Worm (Caenorhabditis elegans) whole organism, late embryonic: ENCODE measurements around the gene F56D6.22.

ENCODE experiments used
- C08G9.2 ChIP-seq: sonication (generic microtip); optimal IDR thresholded peaks from 2 replicates; lab custom pipeline; 2016; ENCODE audit warnings: mild to moderate bottlenecking, missing genetic modification characterization, moderate library complexity, missing compliant biosample characterization
- T23F11.4 ChIP-seq: fragments of 200-800 bp; sonication (Bioruptor generic); optimal IDR thresholded peaks from 2 replicates; lab custom pipeline; 2018; ENCODE audit warnings: mild to moderate bottlenecking, missing genetic modification characterization, missing compliant biosample characterization
- Y22D7AL.16 ChIP-seq: sonication (generic microtip); optimal IDR thresholded peaks from 2 replicates; lab custom pipeline; 2016; ENCODE audit warnings: missing genetic modification characterization, missing compliant biosample characterization
- ahr-1 ChIP-seq: sonication (generic microtip); optimal IDR thresholded peaks from 2 replicates; lab custom pipeline; 2016; ENCODE audit warnings: missing genetic modification characterization, missing compliant biosample characterization
- ama-1 ChIP-seq: fragments of 150-350 bp; optimal IDR thresholded peaks from 2 replicates; lab custom pipeline; 2014
- ceh-19 ChIP-seq: fragments of 200-800 bp; sonication (Bioruptor generic); optimal IDR thresholded peaks from 2 replicates; lab custom pipeline; 2018; ENCODE audit warnings: mild to moderate bottlenecking, missing genetic modification characterization, missing compliant biosample characterization
- ceh-2 ChIP-seq: sonication (generic microtip); optimal IDR thresholded peaks from 2 replicates; lab custom pipeline; 2016; ENCODE audit warnings: missing genotype, missing genetic modification characterization, missing compliant biosample characterization
- ceh-22 ChIP-seq: sonication (generic microtip); optimal IDR thresholded peaks from 2 replicates; lab custom pipeline; 2017; ENCODE audit warnings: missing biosample characterization, missing genetic modification characterization
- ceh-24 ChIP-seq: sonication (generic microtip); optimal IDR thresholded peaks from 2 replicates; lab custom pipeline; 2016; ENCODE audit warnings: mild to moderate bottlenecking, missing genetic modification characterization, missing compliant biosample characterization
- ceh-30 ChIP-seq: fragments of 150-350 bp; optimal IDR thresholded peaks from 2 replicates; lab custom pipeline; 2014; ENCODE audit warnings: missing biosample characterization, missing genetic modification characterization
- ceh-34 ChIP-seq: sonication (generic microtip); optimal IDR thresholded peaks from 2 replicates; lab custom pipeline; 2016; ENCODE audit warnings: mild to moderate bottlenecking, missing genetic modification characterization, missing compliant biosample characterization
- che-1 ChIP-seq: sonication (generic microtip); optimal IDR thresholded peaks from 2 replicates; lab custom pipeline; 2016; ENCODE audit warnings: mild to moderate bottlenecking, missing genetic modification characterization, missing compliant biosample characterization
- dmd-4 ChIP-seq: sonication (generic microtip); optimal IDR thresholded peaks from 2 replicates; lab custom pipeline; 2016; ENCODE audit warnings: borderline replicate concordance, missing genetic modification characterization, missing compliant biosample characterization
- elt-2 ChIP-seq: sonication (generic microtip); optimal IDR thresholded peaks from 2 replicates; lab custom pipeline; 2016; ENCODE audit warnings: missing genetic modification reagents, missing genetic modification characterization, missing compliant biosample characterization
- elt-4 ChIP-seq: sonication (generic microtip); optimal IDR thresholded peaks from 2 replicates; lab custom pipeline; 2016; ENCODE audit warnings: missing genetic modification characterization, missing compliant biosample characterization
- ets-4 ChIP-seq: sonication (generic microtip); optimal IDR thresholded peaks from 2 replicates; lab custom pipeline; 2016; ENCODE audit warnings: missing genetic modification characterization, missing compliant biosample characterization
- eyg-1 ChIP-seq: sonication (generic microtip); optimal IDR thresholded peaks from 2 replicates; lab custom pipeline; 2016; ENCODE audit warnings: missing genotype, missing genetic modification characterization, missing compliant biosample characterization
- fax-1 ChIP-seq: sonication (generic microtip); optimal IDR thresholded peaks from 2 replicates; lab custom pipeline; 2016; ENCODE audit warnings: missing genotype, missing genetic modification characterization, missing compliant biosample characterization
- fkh-10 ChIP-seq: fragments of 150-350 bp; optimal IDR thresholded peaks from 2 replicates; lab custom pipeline; 2014; ENCODE audit warnings: missing biosample characterization, missing genetic modification reagents, missing genetic modification characterization
- gmeb-2 ChIP-seq: sonication (generic microtip); optimal IDR thresholded peaks from 2 replicates; lab custom pipeline; 2016; ENCODE audit warnings: missing genetic modification characterization, inconsistent platforms, missing compliant biosample characterization
- hlh-15 ChIP-seq: sonication (generic microtip); optimal IDR thresholded peaks from 2 replicates; lab custom pipeline; 2016; ENCODE audit warnings: missing genetic modification characterization, missing compliant biosample characterization
- hlh-8 ChIP-seq: sonication (generic microtip); optimal IDR thresholded peaks from 2 replicates; lab custom pipeline; 2016; ENCODE audit warnings: missing genotype, missing genetic modification characterization, missing compliant biosample characterization
- lin-11 ChIP-seq: fragments of 200-800 bp; sonication (Bioruptor generic); optimal IDR thresholded peaks from 2 replicates; lab custom pipeline; 2018; ENCODE audit warnings: mild to moderate bottlenecking, missing genetic modification characterization, missing compliant biosample characterization
- mec-3 ChIP-seq: sonication (generic microtip); optimal IDR thresholded peaks from 2 replicates; lab custom pipeline; 2016; ENCODE audit warnings: borderline replicate concordance, missing genetic modification characterization, missing compliant biosample characterization
- nfya-1 ChIP-seq: sonication (generic microtip); optimal IDR thresholded peaks from 2 replicates; lab custom pipeline; 2017; ENCODE audit warnings: missing genetic modification characterization, mild to moderate bottlenecking, missing compliant biosample characterization, antibody characterized with exemption, moderate library complexity
- nhr-11 ChIP-seq: fragments of 150-350 bp; optimal IDR thresholded peaks from 2 replicates; lab custom pipeline; 2014; ENCODE audit warnings: missing biosample characterization, missing genetic modification characterization
- npax-4 ChIP-seq: sonication (generic microtip); optimal IDR thresholded peaks from 2 replicates; lab custom pipeline; 2016; ENCODE audit warnings: missing genetic modification characterization, missing compliant biosample characterization
- odd-2 ChIP-seq: sonication (generic microtip); optimal IDR thresholded peaks from 2 replicates; lab custom pipeline; 2017; ENCODE audit warnings: antibody characterized with exemption, mild to moderate bottlenecking, missing genetic modification characterization, missing compliant biosample characterization
- pag-3 ChIP-seq: sonication (generic microtip); optimal IDR thresholded peaks from 2 replicates; lab custom pipeline; 2016; ENCODE audit warnings: missing compliant biosample characterization, missing genetic modification characterization, borderline replicate concordance
- pax-1 ChIP-seq: fragments of 150-350 bp; optimal IDR thresholded peaks from 2 replicates; lab custom pipeline; 2014; ENCODE audit warnings: missing biosample characterization, missing genetic modification characterization
- pha-2 ChIP-seq: sonication (generic microtip); optimal IDR thresholded peaks from 2 replicates; lab custom pipeline; 2017; ENCODE audit warnings: mild to moderate bottlenecking, missing genetic modification characterization, missing compliant biosample characterization
- pqm-1 ChIP-seq: sonication (generic microtip); optimal IDR thresholded peaks from 2 replicates; lab custom pipeline; 2016; ENCODE audit warnings: missing genetic modification characterization, missing compliant biosample characterization
- ref-2 ChIP-seq: sonication (generic microtip); optimal IDR thresholded peaks from 2 replicates; lab custom pipeline; 2016; ENCODE audit warnings: missing genetic modification characterization, missing compliant biosample characterization
- rnt-1 ChIP-seq: sonication (generic microtip); optimal IDR thresholded peaks from 2 replicates; lab custom pipeline; 2016; ENCODE audit warnings: missing genetic modification characterization, missing compliant biosample characterization
- sdc-2 ChIP-seq: sonication (generic microtip); optimal IDR thresholded peaks from 2 replicates; lab custom pipeline; 2016; ENCODE audit warnings: missing genotype, missing genetic modification characterization, missing compliant biosample characterization
- tbx-2 ChIP-seq: sonication (generic microtip); optimal IDR thresholded peaks from 2 replicates; lab custom pipeline; 2016; ENCODE audit warnings: missing genetic modification characterization, missing compliant biosample characterization
- unc-3 ChIP-seq, 2 experiments: fragments of 200-800 bp in 1 of 2; sonication (Bioruptor generic) in 1 of 2; sonication (generic microtip) in 1 of 2; conservative IDR thresholded peaks in 1 of 2; optimal IDR thresholded peaks in 1 of 2; 2 replicates each; pipeline versions ENCODE4 v1.3.6 to Lab custom; 2016 to 2022; ENCODE audit warnings: missing compliant biosample characterization in 2 of 2, missing genetic modification characterization in 2 of 2, missing genetic modification reagents in 1 of 2
- ztf-16 ChIP-seq: sonication (generic microtip); optimal IDR thresholded peaks from 2 replicates; lab custom pipeline; 2017; ENCODE audit warnings: missing genetic modification characterization, missing compliant biosample characterization

The F56D6.22 gene

ce11 chrIV:3919506-3919905, 12.1 kb upstream of the F56D6.22 start, which contains the start of gene srz-19:
TSS of gene srz-19 (plus strand) at chrIV:3919806.
- no peak for TF ChIP-seq ref-2 (tag; lab: Kevin White, UChicago)
- no peak for TF ChIP-seq Y22D7AL.16
- no peak for TF ChIP-seq nhr-11 (tag; lab: Kevin White, UChicago)
- TF ChIP-seq fkh-10 (GFP tag; lab: Kevin White, UChicago), result no peak

ce11 chrIV:3918160-3918559, 10.8 kb upstream of the F56D6.22 start, which contains the start of gene F56D6.23:
TSS of gene F56D6.23 (plus strand) at chrIV:3918460.
- TF ChIP-seq ceh-34 (tag; lab: Kevin White, UChicago) (no peak), pqm-1 (tag; lab: Kevin White, UChicago) (no peak)
- TF ChIP-seq, all 69 proteins: peak for 0

ce11 chrIV:3917405-3917804, 10.0 kb upstream of the F56D6.22 start, which contains the start of gene F56D6.14:
TSS of gene F56D6.14 (plus strand) at chrIV:3917705.
- TF ChIP-seq pax-1 (tag; lab: Kevin White, UChicago), result no peak
- TF ChIP-seq pqm-1 (tag; lab: Kevin White, UChicago), result no peak
- TF ChIP-seq ama-1 (lab: Kevin White, UChicago), result no peak
- no peak for TF ChIP-seq ahr-1 (tag; lab: Kevin White, UChicago)
- no peak for TF ChIP-seq nfya-1 (tag; lab: Kevin White, UChicago)
- TF ChIP-seq elt-4 (tag; lab: Kevin White, UChicago), result no peak
- TF ChIP-seq rnt-1 (tag; lab: Kevin White, UChicago), result no peak
- no peak for TF ChIP-seq pag-3
- TF ChIP-seq gmeb-2 (tag; lab: Kevin White, UChicago), result no peak
- no peak for TF ChIP-seq ceh-22
- TF ChIP-seq mec-3 (tag; lab: Kevin White, UChicago), result no peak

- TF ChIP-seq che-1 (tag; lab: Kevin White, UChicago) (no peak), hlh-8 (tag; lab: Kevin White, UChicago) (no peak), ceh-30 (tag; lab: Kevin White, UChicago) (no peak)
- TF ChIP-seq, all 69 proteins: peak for 0
Observed at ce11 chrIV:3915296-3915695, 7.9 kb upstream of the F56D6.22 start, which contains the start of gene srz-20. TSS of gene srz-20 (plus strand) at chrIV:3915596.

ce11 chrIV:3914462-3914861, 7.1 kb upstream of the F56D6.22 start, which contains the start of gene F56D6.19:
TSS of gene F56D6.19 (plus strand) at chrIV:3914762.
- no peak for TF ChIP-seq Y22D7AL.16
- no peak for TF ChIP-seq tbx-2
- no peak for TF ChIP-seq ceh-24 (tag; lab: Kevin White, UChicago)
- TF ChIP-seq odd-2 (tag; lab: Kevin White, UChicago), result no peak
- TF ChIP-seq unc-3 (GFP tag; conservative IDR thresholded peaks at IDR 0.05; lab: Robert Waterston, UW), result no peak
- TF ChIP-seq unc-3 (tag; optimal IDR thresholded peaks at IDR 0.05; lab: Kevin White, UChicago), result no peak
- no peak for TF ChIP-seq elt-2 (tag; lab: Kevin White, UChicago)
- TF ChIP-seq ama-1 (lab: Kevin White, UChicago), result no peak
- no peak for TF ChIP-seq lin-11
- no peak for TF ChIP-seq pax-1 (tag; lab: Kevin White, UChicago)
- TF ChIP-seq fkh-10 (GFP tag; lab: Kevin White, UChicago), result no peak
- TF ChIP-seq npax-4 (tag; lab: Kevin White, UChicago), result no peak
- TF ChIP-seq fax-1 (tag; lab: Kevin White, UChicago), result no peak
- TF ChIP-seq ceh-19 (GFP tag; lab: Kevin White, UChicago), result no peak
- no peak for TF ChIP-seq sdc-2 (tag; lab: Kevin White, UChicago)
- TF ChIP-seq ztf-16 (tag; lab: Kevin White, UChicago), result no peak
- no peak for TF ChIP-seq ets-4 (tag; lab: Kevin White, UChicago)
- no peak for TF ChIP-seq ceh-2 (tag; lab: Kevin White, UChicago)
- no peak for TF ChIP-seq ceh-34 (tag; lab: Kevin White, UChicago)
- TF ChIP-seq, all 69 proteins: peak for 0

ce11 chrIV:3912598-3912997, 5.2 kb upstream of the F56D6.22 start, which contains the start of gene F56D6.20:
TSS of gene F56D6.20 (plus strand) at chrIV:3912898.
- TF ChIP-seq ceh-34 (tag; lab: Kevin White, UChicago), result no peak
- TF ChIP-seq T23F11.4 (GFP tag; lab: Kevin White, UChicago), result no peak
- no peak for TF ChIP-seq pha-2 (tag; lab: Kevin White, UChicago)
- no peak for TF ChIP-seq gmeb-2 (tag; lab: Kevin White, UChicago)
- no peak for TF ChIP-seq ahr-1 (tag; lab: Kevin White, UChicago)
- no peak for TF ChIP-seq elt-2 (tag; lab: Kevin White, UChicago)
- TF ChIP-seq unc-3 (GFP tag; conservative IDR thresholded peaks at IDR 0.05; lab: Robert Waterston, UW), result no peak
- TF ChIP-seq unc-3 (tag; optimal IDR thresholded peaks at IDR 0.05; lab: Kevin White, UChicago), result no peak
- no peak for TF ChIP-seq dmd-4 (tag; lab: Kevin White, UChicago)
- no peak for TF ChIP-seq ets-4 (tag; lab: Kevin White, UChicago)
- no peak for TF ChIP-seq C08G9.2 (tag; lab: Kevin White, UChicago)
- no peak for TF ChIP-seq eyg-1 (tag; lab: Kevin White, UChicago)
- no peak for TF ChIP-seq tbx-2
- no peak for TF ChIP-seq hlh-15 (tag; lab: Kevin White, UChicago)
